Fruit fly (Drosophila melanogaster) whole organism, larva: Measurements from ENCODE around the gene CG7065.
A peak's percentile ranks its signal among the peaks of the same experiment; 100 is the strongest.

Experiments
- noc ChIP-seq: fragments of 200-800 bp; sonication (Bioruptor generic); optimal IDR thresholded peaks from 3 replicates; lab custom pipeline; 2019; ENCODE audit warnings: missing biosample characterization, mild to moderate bottlenecking, missing genetic modification characterization, moderate library complexity

CG7065 gene

DNA sequence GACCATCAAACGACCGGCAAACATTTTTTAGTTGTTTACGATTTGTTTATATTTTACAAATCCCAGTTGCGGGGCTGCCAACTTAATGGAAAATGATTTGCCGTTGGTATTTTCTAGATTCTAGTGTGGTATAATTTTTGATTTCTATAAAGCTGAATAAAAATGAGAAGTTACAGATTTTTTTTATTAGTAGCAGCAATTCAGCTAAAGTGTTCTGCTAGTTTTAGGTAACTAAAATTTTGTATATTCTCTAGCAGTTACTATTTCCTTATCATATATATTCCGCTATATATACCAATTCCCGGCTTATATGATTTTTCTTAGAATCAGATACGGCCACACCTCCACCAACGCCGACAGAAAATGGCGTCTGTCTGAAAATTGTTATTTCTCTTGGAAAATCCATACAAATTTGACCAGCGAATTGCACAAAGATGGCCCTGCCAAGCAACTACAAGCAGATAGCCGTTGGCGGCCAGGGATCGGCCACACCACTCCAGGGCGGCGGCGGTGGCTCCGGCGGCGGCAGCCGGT is 6.8 kb downstream of the CG7065 start, which contains the start of the genes fh and Bap111:
fh (minus strand) TSS at position 83 of the 534 bp plus-strand sequence.
Bap111 (plus strand) TSS at position 321 of the 534 bp plus-strand sequence.
- no peak for TF ChIP-seq noc (tag; lab: Kevin White, UChicago)

DNA sequence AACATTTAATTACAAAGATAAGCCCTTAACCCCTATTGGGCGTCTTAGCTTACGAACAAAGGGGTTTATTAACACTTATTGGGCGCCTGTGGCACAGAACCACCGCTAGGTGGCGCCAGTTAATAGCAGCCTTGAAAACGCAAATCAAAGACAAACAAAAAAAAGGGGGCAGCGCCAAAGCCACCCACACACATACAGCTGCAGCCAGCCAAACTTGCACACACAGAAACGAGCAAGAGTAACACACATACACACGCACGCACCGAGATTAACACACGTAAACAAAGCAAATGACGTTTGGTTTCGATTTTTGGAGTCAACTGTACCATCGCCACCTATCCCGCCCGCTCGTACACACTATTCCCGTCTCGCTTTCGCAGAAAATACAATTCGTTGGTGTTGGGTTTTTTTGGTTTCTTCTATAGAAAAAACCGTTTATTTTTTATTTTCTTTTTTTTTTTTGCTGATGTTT is 9.9 kb downstream of the CG7065 start:
- TF ChIP-seq noc (tag; lab: Kevin White, UChicago) = peak; percentile 51

DNA sequence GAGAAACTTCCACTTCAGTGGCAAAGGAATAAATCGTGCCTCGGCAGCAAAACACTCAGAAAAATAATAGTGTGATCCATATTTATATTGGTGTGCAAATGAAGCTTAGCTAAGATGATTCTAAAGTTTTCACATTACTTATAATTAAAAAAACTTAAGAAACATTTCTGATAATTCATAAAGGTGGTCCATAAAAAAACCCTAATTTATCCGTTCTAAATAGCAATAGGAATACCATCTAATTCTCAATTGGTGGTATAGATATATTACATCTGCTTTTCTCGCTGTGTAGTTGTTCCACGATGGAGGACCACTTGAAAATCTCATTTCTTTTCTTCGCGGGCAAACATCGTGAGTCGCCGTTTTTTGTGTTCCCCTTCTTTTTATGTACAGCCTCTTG is 12.8 kb downstream of the CG7065 start:
- TF ChIP-seq noc (tag; lab: Kevin White, UChicago) = peak; percentile 26

DNA sequence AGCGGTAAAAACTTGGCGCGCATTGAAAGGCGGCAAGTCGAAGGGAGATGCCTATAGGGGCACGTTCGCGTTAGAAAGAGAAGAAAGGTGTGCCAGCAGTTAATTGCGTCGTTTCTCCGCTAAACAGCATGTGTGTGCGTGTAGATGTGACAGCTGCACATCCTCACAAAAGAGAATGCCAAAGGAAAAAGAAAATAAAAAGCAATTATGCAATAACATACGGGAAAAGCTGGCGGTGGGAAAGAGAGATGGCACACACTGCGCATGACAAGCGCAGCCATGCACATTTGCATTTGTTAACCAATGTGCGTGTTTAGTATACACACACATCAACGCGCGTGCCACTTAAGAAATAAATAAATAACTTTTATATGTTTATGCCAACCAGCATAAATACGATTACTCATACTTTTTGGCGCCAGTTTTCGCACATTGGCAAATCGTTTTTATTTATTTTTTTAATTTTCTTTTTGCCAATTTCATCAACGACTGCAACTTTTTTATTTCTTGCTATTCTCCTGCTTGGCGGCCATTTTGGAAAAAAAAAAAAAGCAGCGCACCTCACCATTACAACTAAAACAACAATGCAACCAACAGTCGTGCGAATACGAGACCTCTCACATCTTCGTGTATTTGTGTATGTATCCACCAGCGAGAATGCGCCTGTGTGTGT is 13.6 kb downstream of the CG7065 start:
- TF ChIP-seq noc (tag; lab: Kevin White, UChicago) = no peak

DNA sequence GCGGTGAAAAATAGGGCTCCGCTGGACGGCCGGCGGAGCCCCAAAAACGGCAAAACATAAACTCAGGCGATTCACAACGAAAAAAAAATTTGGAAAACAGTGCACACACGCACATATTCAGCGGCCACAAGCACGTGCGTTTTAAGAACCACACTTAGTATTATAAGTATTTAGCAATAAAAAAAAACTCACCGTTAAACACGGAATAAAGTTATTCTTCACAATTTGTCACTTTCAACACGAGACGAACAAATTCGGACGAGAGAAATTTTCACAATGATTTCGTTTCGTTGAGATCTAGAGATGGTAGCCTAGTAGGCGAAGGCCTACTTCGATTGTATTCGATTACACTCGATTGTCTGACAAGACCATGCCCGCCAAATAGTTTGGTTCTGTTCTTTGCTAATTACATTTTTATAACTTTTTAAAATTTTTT is 14.1 kb downstream of the CG7065 start, which contains the start of gene His3.3B:
His3.3B (minus strand) TSS at position 282 of the 436 bp plus-strand sequence.
- TF ChIP-seq noc (tag; lab: Kevin White, UChicago) = peak; percentile 71

DNA sequence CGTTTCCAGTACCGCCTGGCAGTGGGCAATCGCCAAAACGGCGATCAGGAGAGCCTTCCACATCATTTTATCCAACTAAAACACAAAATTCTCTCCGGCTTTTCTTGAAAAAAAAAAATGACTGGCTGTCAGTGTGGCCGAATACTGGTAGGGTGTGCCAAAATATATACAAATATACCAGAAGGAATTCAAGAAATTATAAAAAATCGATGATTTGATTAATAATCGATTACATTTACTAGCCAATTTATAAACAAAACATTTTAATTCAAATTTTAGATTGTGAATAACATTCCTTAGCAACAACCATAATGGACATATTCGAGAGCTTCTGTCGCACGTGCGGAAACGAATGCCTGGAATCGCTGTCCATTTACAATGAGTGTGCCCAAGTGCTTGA is 16.1 kb downstream of the CG7065 start, which contains the start of the genes Ost48 and Dlip1:
Ost48 (minus strand) TSS at position 150 of the 400 bp plus-strand sequence.
Dlip1 (plus strand) TSS at position 257 of the 400 bp plus-strand sequence.
- no peak for TF ChIP-seq noc (tag; lab: Kevin White, UChicago)

DNA sequence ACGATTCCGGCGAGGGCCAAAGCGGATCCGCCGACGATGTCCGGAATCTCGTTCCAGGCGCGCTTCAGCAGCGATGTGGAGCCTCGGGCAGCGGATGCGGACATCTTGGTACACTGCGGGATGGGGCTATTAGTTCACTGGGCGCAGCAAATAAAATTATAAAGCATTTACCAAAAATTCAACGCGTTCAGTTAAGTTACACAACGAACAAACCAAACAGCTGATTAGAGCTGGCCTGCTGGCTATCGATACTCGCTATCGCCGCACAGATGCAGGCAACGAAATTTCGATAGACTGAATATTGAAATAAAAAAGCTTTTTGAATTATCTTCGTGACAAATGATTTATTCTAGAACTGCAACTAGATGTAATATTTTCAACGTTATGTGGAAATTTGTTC is 17.4 kb downstream of the CG7065 start, which contains the start of gene NdufA3:
NdufA3 (minus strand) TSS at position 317 of the 400 bp plus-strand sequence.
- no peak for TF ChIP-seq noc (tag; lab: Kevin White, UChicago)

DNA sequence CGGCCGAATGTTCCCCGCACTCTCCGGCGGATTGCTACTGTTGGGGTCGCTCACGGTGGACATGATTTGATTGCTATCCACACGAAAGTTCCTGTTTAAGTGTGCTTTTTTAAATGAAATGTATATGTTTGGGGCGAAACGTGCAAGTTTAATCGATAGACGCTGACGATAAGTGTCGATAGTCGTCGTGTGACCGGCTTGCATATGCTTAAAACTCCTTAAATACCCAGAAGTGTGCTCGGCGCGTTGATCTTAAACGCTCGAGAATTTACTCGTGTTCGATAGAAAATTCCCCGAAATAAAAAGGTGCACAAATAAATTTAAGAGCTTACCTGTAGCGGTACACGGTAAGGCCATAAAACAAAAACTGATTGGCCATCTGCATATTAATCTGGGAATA is 19.6 kb downstream of the CG7065 start, which contains the start of the genes Zpr1 and CG44532:
Zpr1 (minus strand) TSS at position 179 of the 400 bp plus-strand sequence.
CG44532 (plus strand) TSS at position 181 of the 400 bp plus-strand sequence.
- no peak for TF ChIP-seq noc (tag; lab: Kevin White, UChicago)

DNA sequence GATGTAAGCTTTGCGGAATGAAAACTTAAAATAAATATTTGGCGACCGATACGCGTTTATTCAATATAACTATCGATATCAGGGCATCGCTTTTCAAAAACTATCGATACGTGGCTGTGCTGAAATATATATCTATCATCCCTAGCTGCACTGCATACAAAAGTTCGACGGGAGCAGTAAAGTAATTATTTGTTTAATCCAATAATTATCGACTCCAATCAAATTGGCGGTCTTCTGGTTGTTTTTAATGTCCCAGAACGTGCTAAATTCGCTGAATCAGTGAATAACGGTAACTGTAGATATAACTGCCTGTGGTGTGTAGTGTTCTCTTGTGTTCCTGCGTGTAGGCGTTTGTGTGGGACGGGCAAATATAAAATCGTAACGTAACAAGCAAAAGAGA is 20.8 kb downstream of the CG7065 start, which contains the start of gene mei-P26:
mei-P26 (plus strand) TSS at position 146 of the 400 bp plus-strand sequence.
- TF ChIP-seq noc (tag; lab: Kevin White, UChicago) = no peak

DNA sequence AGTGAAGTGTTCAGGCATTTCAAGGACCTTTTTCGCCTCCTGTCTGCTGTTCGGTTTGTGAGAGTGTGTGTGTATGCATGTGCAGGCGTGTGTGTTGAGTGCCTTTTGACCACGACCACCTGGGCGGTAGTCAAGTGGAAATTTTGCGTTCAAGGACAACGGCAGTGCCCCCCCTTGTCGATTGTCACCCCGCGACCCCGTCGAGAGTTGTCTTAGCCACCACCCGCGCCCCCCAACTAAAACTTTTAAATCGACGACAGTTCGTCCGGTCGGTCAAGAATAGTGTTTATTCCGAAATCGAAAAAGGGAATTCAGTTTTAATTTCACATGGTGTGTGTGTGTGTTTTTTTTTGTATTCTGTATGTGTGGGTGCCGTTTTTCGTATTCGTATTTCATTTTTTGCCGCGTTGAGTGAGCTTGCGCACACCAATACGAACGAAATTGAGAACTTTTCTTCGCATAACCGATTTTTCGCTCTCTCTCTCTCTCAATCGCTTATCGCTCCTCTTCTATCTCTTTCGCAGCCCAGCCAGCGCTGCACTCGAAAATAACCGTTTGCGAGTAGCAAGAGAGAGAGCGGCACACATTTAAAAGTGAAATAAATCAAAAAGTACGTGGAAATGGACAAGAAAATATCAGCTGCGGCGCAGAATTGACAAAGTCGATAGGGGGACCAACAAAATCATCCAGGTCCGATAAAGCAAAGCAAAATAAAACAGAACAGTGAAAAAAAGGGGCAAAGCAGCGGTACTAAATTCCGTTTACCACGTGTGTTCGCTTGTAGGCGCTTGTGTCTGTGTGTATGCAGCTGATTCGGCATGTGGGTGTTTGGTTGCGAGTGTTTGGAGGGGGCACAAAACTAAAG is 21.6 kb downstream of the CG7065 start:
- TF ChIP-seq noc (tag; lab: Kevin White, UChicago) = no peak

DNA sequence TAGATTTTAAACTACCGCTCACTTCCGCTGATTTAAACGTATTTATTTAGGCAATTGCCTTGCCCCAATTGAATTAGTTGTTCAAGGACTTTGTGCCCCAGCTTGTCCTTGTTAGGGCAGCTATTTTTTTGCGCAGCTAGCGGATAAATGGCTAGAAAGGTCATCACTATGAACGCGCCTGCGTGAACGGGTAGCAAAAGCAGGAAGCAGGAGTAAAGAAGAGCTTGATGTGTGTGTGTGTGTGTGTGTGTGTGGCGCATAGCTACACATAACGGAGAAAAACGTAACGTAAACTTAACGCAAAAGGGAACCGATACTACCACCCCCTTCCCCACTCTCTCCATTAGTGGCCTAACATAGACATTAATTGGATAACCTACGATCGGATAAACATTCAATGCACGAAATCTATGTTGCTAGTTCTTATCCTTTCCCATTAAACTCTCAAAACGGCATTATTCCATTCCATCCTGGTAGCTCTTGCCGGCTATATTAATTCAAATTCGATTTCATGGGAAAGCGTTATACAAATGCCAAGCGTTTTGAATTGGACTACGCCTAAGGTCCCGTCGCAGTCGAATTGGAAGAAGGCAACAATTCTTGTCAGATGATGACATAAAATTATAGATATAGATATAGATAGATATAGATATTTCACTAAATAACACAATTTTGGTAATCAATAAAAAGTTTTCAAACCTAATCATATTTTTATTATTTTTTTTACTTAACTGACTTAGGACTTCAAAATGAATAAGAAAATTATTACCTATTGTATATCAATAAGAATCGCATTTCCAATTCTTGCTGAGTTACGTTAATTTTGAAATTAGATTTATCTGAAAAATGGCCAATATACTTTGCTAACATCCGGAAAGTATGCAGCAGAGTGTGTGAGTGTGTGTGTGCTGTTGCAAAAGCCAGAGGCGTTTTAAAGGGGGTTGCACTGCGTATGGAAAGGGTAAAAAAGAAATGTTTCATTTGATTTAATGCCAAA is 22.5 kb downstream of the CG7065 start:
- no peak for TF ChIP-seq noc (tag; lab: Kevin White, UChicago)

DNA sequence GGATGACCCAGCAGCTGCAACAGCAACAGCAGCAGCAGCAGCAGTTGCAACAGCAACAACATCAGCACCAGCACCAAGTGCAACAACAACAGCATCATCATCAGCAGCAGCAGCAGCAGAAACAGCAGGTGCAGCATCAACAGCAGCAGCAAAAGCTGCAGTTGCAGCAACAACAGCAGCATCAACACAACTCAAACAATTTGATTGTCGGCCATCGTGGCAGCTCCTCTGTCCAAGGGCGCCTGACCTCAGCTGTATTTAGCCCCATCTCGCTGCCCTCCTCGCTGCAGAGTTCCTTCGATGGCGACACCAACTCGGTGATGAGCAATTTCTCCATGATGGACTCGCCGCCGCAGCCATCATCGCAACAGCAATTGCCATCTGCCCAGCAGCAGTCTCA is 26.0 kb downstream of the CG7065 start:
- TF ChIP-seq noc (tag; lab: Kevin White, UChicago) = no peak

DNA sequence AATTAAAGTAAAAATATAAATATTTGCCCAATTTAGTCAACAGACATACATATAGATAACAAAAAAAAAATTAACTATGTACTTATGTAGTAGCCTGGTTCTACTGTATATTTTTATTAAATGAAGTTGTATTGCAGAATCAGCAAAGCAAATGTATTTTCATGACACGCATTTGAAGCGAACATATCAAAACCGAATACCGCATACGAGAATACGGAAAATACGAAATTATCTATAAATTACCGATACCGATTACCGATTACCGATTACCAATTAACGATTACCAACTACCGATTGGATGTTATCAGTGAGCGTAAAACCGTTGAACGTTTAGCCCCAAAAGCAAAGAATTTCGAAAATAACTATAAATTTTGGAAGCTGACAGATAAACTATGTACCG is 45.1 kb downstream of the CG7065 start:
- no peak for TF ChIP-seq noc (tag; lab: Kevin White, UChicago)

DNA sequence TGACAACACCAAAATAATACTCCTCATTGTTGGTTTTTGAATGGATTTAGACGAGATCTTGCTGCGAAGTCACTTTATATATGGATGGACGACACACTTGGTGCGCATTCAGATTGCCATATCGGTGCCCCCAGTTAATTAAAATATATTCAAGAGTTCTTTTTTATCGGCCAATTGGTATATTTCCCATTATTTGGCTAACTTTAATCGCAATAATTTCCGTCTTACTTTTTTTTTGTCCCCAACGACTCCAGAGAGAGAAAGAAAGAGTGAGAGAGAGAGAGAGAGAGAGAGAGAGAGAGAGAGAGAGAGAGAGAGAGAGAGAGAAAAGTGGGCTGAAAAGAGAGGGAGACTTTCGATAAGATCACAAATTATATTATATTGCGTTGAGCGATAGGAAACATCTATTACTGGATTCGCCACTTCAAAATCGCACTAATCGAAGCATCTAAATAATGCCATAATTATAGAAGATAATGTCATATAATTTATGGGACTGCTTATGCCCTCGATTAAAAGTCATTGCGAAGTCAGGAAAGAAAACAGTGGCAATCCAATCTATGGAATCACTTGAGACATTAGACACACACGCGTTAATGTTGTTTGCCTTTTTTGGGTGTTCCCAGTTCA is 48.4 kb downstream of the CG7065 start, which contains the start of gene CG12115:
CG12115 (minus strand) TSS at position 51 of the 630 bp plus-strand sequence.
- TF ChIP-seq noc (tag; lab: Kevin White, UChicago) = no peak
